Worm (Caenorhabditis elegans) whole organism, L3 larva: ENCODE results near the gene hmg-11.

ENCODE experiments used
- aly-2 ChIP-seq: fragments of 150-350 bp; optimal IDR thresholded peaks from 2 replicates; lab custom pipeline; 2014; ENCODE audit warnings: missing biosample characterization, missing genetic modification characterization
- ceh-16 ChIP-seq: sonication (generic microtip); optimal IDR thresholded peaks from 2 replicates; lab custom pipeline; 2017; ENCODE audit warnings: missing biosample characterization, missing genetic modification characterization
- ceh-28 ChIP-seq: fragments of 150-350 bp; optimal IDR thresholded peaks from 2 replicates; lab custom pipeline; 2014; ENCODE audit warnings: missing biosample characterization, missing genetic modification reagents, missing genetic modification characterization
- fkh-10 ChIP-seq: sonication (generic microtip); optimal IDR thresholded peaks from 2 replicates; lab custom pipeline; 2017; ENCODE audit warnings: missing biosample characterization, missing genetic modification reagents, missing genetic modification characterization
- fkh-2 ChIP-seq: fragments of 150-350 bp; optimal IDR thresholded peaks from 2 replicates; lab custom pipeline; 2014; ENCODE audit warnings: missing biosample characterization, missing genetic modification reagents, missing genetic modification characterization
- fos-1 ChIP-seq: fragments of 150-350 bp; optimal IDR thresholded peaks from 2 replicates; lab custom pipeline; 2014; ENCODE audit warnings: missing biosample characterization, missing genetic modification characterization
- nhr-11 ChIP-seq: fragments of 150-350 bp; optimal IDR thresholded peaks from 2 replicates; lab custom pipeline; 2014; ENCODE audit warnings: missing biosample characterization, missing genetic modification characterization
- nhr-12 ChIP-seq: fragments of 150-350 bp; optimal IDR thresholded peaks from 2 replicates; lab custom pipeline; 2014; ENCODE audit warnings: missing biosample characterization, missing genetic modification characterization
- nhr-237 ChIP-seq: fragments of 150-350 bp; optimal IDR thresholded peaks from 2 replicates; lab custom pipeline; 2014; ENCODE audit warnings: missing biosample characterization, missing genetic modification characterization
- nhr-25 ChIP-seq: sonication (generic microtip); optimal IDR thresholded peaks from 2 replicates; lab custom pipeline; 2017; ENCODE audit warnings: missing biosample characterization, missing genetic modification characterization
- nhr-77 ChIP-seq: fragments of 150-350 bp; optimal IDR thresholded peaks from 2 replicates; lab custom pipeline; 2014; ENCODE audit warnings: missing biosample characterization, missing genetic modification characterization
- skn-1 ChIP-seq: fragments of 150-350 bp; optimal IDR thresholded peaks from 2 replicates; lab custom pipeline; 2014; ENCODE audit warnings: missing biosample characterization, missing genetic modification characterization
- unc-62 ChIP-seq: fragments of 150-350 bp; sonication (generic microtip); optimal IDR thresholded peaks from 4 replicates; lab custom pipeline; 2014; ENCODE audit warnings: missing biosample characterization, missing genetic modification reagents, missing genetic modification characterization

DNA sequence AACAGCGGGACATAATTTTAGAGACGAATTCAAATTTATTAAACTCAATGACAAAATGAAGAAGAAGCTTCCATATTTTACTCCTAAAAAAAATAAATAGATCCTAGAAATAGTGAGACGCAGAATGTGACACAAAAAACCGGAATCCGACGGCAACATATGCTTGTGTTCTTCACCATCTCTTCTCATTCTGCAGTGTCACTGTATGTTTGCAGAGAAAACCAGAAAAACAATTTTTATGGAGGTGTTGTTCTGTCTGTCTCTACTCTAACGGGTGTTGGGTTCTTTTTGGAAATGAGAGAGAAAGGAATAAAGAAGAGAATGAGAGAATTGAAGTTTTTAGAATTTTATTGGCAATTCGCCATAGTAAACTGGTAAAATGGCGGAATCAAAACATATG, 34.0 kb upstream of the hmg-11 start:
- no peak for TF ChIP-seq nhr-77 (tag; lab: Kevin White, UChicago)
- no peak for TF ChIP-seq ceh-28 (tag; lab: Kevin White, UChicago)
- no peak for TF ChIP-seq fos-1 (tag; lab: Kevin White, UChicago)
- TF ChIP-seq nhr-11 (tag; lab: Kevin White, UChicago), result no peak
- TF ChIP-seq unc-62 (GFP tag; lab: Kevin White, UChicago), result no peak
- TF ChIP-seq aly-2 (tag; lab: Kevin White, UChicago), result no peak
- no peak for TF ChIP-seq nhr-237 (tag; lab: Kevin White, UChicago)
- no peak for TF ChIP-seq nhr-25 (tag; lab: Kevin White, UChicago)
- no peak for TF ChIP-seq nhr-12 (tag; lab: Kevin White, UChicago)
- TF ChIP-seq skn-1, result no peak
- no peak for TF ChIP-seq fkh-2 (tag; lab: Kevin White, UChicago)
- no peak for TF ChIP-seq ceh-16
- no peak for TF ChIP-seq fkh-10 (GFP tag; lab: Kevin White, UChicago)
